Worm (Caenorhabditis elegans): Measurements from ENCODE around the gene snb-1.

DNA sequence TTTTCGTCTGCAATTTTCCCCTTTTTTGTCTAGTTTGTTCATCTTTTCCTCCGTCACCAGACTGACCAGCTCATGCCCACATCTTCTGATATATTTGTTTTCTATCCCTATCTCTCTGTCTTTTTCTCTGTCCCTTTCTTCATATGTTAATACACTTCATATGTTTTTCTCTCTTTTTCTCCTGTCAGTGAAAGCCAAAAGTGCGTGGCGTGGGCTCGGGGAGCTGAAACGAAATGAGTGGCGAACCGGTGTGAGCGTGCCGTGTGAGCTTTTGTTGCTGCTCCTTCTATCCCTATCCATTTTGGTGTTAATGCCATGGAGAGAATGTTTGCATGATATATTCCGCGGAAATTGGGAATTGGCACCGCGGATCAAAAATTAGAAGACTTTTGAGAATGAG is 24.4 kb downstream of the snb-1 start:
- TF ChIP-seq flt-1 (GFP tag; IDR thresholded peaks at IDR 0.05) (no peak), ama-1 (optimal IDR thresholded peaks at IDR 0.05) (no peak), F13C5.2 (tag; optimal IDR thresholded peaks at IDR 0.05) (no peak), hmbx-1 (tag; optimal IDR thresholded peaks at IDR 0.05) (no peak), ets-7 (tag; optimal IDR thresholded peaks at IDR 0.05) (no peak), ceh-36 (tag; optimal IDR thresholded peaks at IDR 0.05) (no peak), tbx-11 (GFP tag; IDR thresholded peaks at IDR 0.05) (no peak)
